Fruit fly (Drosophila melanogaster) whole organism, prepupa: ENCODE results near the gene ec.

Experiments used
- CG3032 ChIP-seq: fragments of 200-800 bp; optimal IDR thresholded peaks from 2 replicates; lab custom pipeline; 2019; ENCODE audit warnings: missing biosample characterization, mild to moderate bottlenecking, missing genetic modification characterization, moderate library complexity
- CG31627 ChIP-seq: fragments of 200-800 bp; sonication (Bioruptor generic); optimal IDR thresholded peaks from 3 replicates; lab custom pipeline; 2016; ENCODE audit warnings: missing biosample characterization, missing genetic modification characterization
- CG6854 ChIP-seq: fragments of 200-800 bp; sonication (Bioruptor generic); optimal IDR thresholded peaks from 2 replicates; lab custom pipeline; 2017; ENCODE audit warnings: missing biosample characterization, mild to moderate bottlenecking, missing genetic modification characterization
- CG8319 ChIP-seq: fragments of 200-800 bp; sonication (Bioruptor generic); optimal IDR thresholded peaks from 3 replicates; lab custom pipeline; 2016; ENCODE audit warnings: missing biosample characterization, missing genetic modification characterization
- Eip93F ChIP-seq: fragments of 200-800 bp; sonication (Bioruptor generic); optimal IDR thresholded peaks from 2 replicates; lab custom pipeline; 2016; ENCODE audit warnings: missing biosample characterization, mild to moderate bottlenecking, missing genetic modification characterization
- OdsH ChIP-seq: fragments of 200-800 bp; sonication (Bioruptor generic); optimal IDR thresholded peaks from 3 replicates; lab custom pipeline; 2016; ENCODE audit warnings: missing biosample characterization, missing genetic modification characterization
- eg ChIP-seq: fragments of 200-800 bp; sonication (Bioruptor generic); IDR thresholded peaks from 3 replicates; pipeline ENCODE4 v1.3.6; 2022; ENCODE audit warnings: missing biosample characterization, missing genetic modification characterization
- fd85E ChIP-seq: fragments of 200-800 bp; sonication (Bioruptor generic); optimal IDR thresholded peaks from 3 replicates; lab custom pipeline; 2016; ENCODE audit warnings: missing biosample characterization, missing genetic modification characterization
- spab ChIP-seq: fragments of 200-800 bp; sonication (Bioruptor generic); optimal IDR thresholded peaks from 2 replicates; lab custom pipeline; 2017; ENCODE audit warnings: missing biosample characterization, mild to moderate bottlenecking, missing genetic modification characterization, missing genetic modification reagents
- vri ChIP-seq: fragments of 200-800 bp; sonication (Bioruptor generic); optimal IDR thresholded peaks from 3 replicates; lab custom pipeline; 2016; ENCODE audit warnings: missing biosample characterization, mild to moderate bottlenecking, missing genetic modification characterization

DNA sequence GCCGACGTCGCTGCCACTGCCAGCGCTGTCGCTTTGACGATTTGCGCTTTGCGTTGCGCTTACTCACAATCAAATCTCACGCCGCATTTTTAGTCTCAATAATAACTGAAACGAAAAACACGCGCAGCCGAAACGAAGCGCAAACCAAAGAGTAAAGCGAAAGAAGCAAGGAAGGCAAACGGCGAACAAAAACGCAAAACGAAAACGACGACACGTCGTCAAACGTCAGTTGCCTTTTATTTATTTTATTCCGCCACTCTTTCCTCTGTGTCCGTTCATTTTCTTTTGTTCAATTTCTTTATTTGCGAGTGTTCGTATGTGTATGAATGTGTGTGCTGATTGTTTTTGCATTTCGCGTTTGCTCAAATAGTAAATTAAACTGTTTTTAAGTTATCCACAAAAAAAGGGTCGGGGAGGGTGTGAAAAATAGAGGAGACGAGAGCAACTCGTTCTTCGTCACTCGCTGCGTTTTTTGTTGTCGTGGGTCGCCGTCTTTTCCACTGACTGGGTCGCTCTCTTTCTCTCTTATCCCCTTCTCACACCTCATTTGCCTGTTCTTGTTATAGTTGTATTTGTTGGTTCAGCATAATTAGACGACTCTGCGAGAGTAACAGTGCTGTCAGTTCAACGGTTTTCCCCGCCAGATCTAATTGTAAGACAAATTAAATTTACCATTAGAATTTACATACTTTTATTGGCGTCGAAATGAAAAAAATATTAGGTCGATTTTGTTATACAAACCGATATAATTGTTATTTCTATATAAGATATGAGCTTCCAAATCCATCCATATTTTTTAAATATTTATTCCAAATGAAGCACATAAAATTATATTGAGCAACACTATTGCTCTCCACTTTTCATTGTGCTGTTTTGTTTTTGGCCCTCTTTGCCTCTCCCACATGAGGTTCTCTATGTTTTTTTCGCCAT, 38.4 kb upstream of the ec start:
- TF ChIP-seq spab (GFP tag; lab: Kevin White, UChicago) = peak; percentile 7
- TF ChIP-seq Eip93F (GFP tag; lab: Kevin White, UChicago) = no peak
- TF ChIP-seq eg = peak; percentile 79
- peak; percentile 30 for TF ChIP-seq CG6854
- TF ChIP-seq fd85E (GFP tag; lab: Kevin White, UChicago) = no peak
- TF ChIP-seq CG8319 = no peak
- TF ChIP-seq vri = no peak
- no peak for TF ChIP-seq CG31627
- peak; percentile 12 for TF ChIP-seq CG3032
- TF ChIP-seq OdsH (GFP tag; lab: Kevin White, UChicago) = peak; percentile 32
